Fruit fly (Drosophila melanogaster): ENCODE results near the gene CG14377.

- TF ChIP-seq OdsH (GFP tag; optimal IDR thresholded peaks at IDR 0.05) (no peak), spab (GFP tag; optimal IDR thresholded peaks at IDR 0.05) (no peak), CG6276 (GFP tag; optimal IDR thresholded peaks at IDR 0.05) (no peak), CG11294 (GFP tag; IDR thresholded peaks at IDR 0.05) (no peak), CG3919 (GFP tag; optimal IDR thresholded peaks at IDR 0.05) (no peak)
These were observed 18.0 kb upstream of the CG14377 start, which contains the start of the genes CG9813 and CG8870 for dm6 chr3R:13379675-13380074.
